Fruit fly (Drosophila melanogaster): ENCODE results near the gene CG31125.

dm6 chr3R:24614707-24615022, 40.0 kb downstream of the CG31125 start:
- TF ChIP-seq ttk (optimal IDR thresholded peaks at IDR 0.05) (no peak), psq (optimal IDR thresholded peaks at IDR 0.05) (no peak), insv (optimal IDR thresholded peaks at IDR 0.05) (no peak)
